Worm (Caenorhabditis elegans): ENCODE data around the gene idpc-5.

DNA sequence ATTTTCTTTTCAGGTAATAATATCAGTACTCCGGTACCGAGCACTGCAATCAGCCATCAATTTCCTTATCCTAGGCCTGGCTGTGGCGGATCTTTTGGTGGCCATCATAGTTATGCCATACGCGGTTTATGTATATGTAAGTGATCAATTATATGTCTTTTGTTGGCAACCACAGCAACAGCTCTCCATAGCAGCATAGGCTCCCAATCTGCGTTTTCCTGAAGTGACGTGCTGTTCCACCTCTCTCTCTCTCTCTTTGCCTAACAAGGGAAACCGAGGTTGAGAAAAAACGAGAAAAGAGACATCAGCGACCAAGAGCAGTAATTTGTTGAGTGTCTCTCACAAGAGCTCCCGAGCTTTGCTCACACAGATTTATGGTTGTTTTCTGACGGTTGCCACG is 13.5 kb downstream of the idpc-5 start:
- TF ChIP-seq ama-1 (optimal IDR thresholded peaks at IDR 0.05) (no peak), B0310.2 (tag; optimal IDR thresholded peaks at IDR 0.05) (no peak)

All from whole organism, early embryonic.